Worm (Caenorhabditis elegans) whole organism, young adult: ENCODE data around the gene srt-35.
"Not testable (repeated sequence)": the region's sequence is repeated elsewhere in the genome, so short reads cannot be mapped to it uniquely, and the experiment has no call there.

Experiments used
- B0336.3 ChIP-seq: fragments of 200-800 bp; sonication (Bioruptor generic); IDR thresholded peaks from 2 replicates; pipeline ENCODE4 v1.3.6; 2022; ENCODE audit warnings: missing genetic modification characterization, missing compliant biosample characterization
- F10E7.11 ChIP-seq: sonication (generic microtip); optimal IDR thresholded peaks from 2 replicates; lab custom pipeline; 2017; ENCODE audit warnings: mild to moderate bottlenecking, missing genetic modification characterization, moderate library complexity, missing compliant biosample characterization
- F22D6.2 ChIP-seq: sonication (generic microtip); optimal IDR thresholded peaks from 2 replicates; lab custom pipeline; 2016; ENCODE audit warnings: mild to moderate bottlenecking, missing genetic modification characterization, missing compliant biosample characterization
- F23B12.7 ChIP-seq: sonication (generic microtip); optimal IDR thresholded peaks from 2 replicates; lab custom pipeline; 2017; ENCODE audit warnings: missing genetic modification characterization, mild to moderate bottlenecking, missing compliant biosample characterization, antibody characterized with exemption, moderate library complexity; ENCODE audit not compliant: insufficient read depth
- F37B4.10 ChIP-seq: fragments of 200-800 bp; sonication (Bioruptor generic); IDR thresholded peaks from 2 replicates; pipeline ENCODE4 v1.3.6; 2022; ENCODE audit warnings: missing genetic modification characterization, missing compliant biosample characterization
- F39B2.1 ChIP-seq: fragments of 200-800 bp; sonication (Bioruptor generic); IDR thresholded peaks from 2 replicates; pipeline ENCODE4 v1.3.6; 2022; ENCODE audit warnings: missing genetic modification reagents, missing genetic modification characterization, missing compliant biosample characterization
- F49E8.2 ChIP-seq: sonication (generic microtip); optimal IDR thresholded peaks from 3 replicates; lab custom pipeline; 2017; ENCODE audit warnings: missing genetic modification characterization, mild to moderate bottlenecking, missing compliant biosample characterization, antibody characterized with exemption, moderate library complexity; ENCODE audit not compliant: insufficient read depth
- F52B5.7 ChIP-seq: sonication (generic microtip); optimal IDR thresholded peaks from 2 replicates; lab custom pipeline; 2016; ENCODE audit warnings: mild to moderate bottlenecking, missing genetic modification characterization, missing compliant biosample characterization
- F55B11.4 ChIP-seq: sonication (generic microtip); optimal IDR thresholded peaks from 2 replicates; lab custom pipeline; 2016; ENCODE audit warnings: missing compliant biosample characterization, missing genetic modification characterization, borderline replicate concordance; ENCODE audit not compliant: insufficient read depth
- Y79H2A.3 ChIP-seq: fragments of 200-800 bp; sonication (Bioruptor generic); conservative IDR thresholded peaks from 2 replicates; pipeline ENCODE4 v1.3.6; 2022; ENCODE audit warnings: missing genetic modification reagents, missing genetic modification characterization, missing compliant biosample characterization
- ZK185.1 ChIP-seq: sonication (generic microtip); optimal IDR thresholded peaks from 2 replicates; lab custom pipeline; 2016; ENCODE audit warnings: mild to moderate bottlenecking, missing genetic modification characterization, missing compliant biosample characterization; ENCODE audit not compliant: poor library complexity, severe bottlenecking
- bed-1 ChIP-seq: fragments of 200-800 bp; sonication (Bioruptor generic); IDR thresholded peaks from 2 replicates; pipeline ENCODE4 v1.3.6; 2022; ENCODE audit warnings: missing genetic modification reagents, missing genetic modification characterization, missing compliant biosample characterization
- bed-2 ChIP-seq: fragments of 200-800 bp; sonication (Bioruptor generic); IDR thresholded peaks from 2 replicates; pipeline ENCODE4 v1.3.6; 2022; ENCODE audit warnings: missing genetic modification reagents, missing genetic modification characterization, missing compliant biosample characterization
- cebp-2 ChIP-seq: fragments of 200-800 bp; sonication (Bioruptor generic); IDR thresholded peaks from 2 replicates; pipeline ENCODE4 v1.3.6; 2022; ENCODE audit warnings: missing genetic modification characterization, missing compliant biosample characterization
- ceh-91 ChIP-seq: fragments of 200-800 bp; sonication (Bioruptor generic); IDR thresholded peaks from 2 replicates; pipeline ENCODE4 v1.3.6; 2022; ENCODE audit warnings: missing genetic modification reagents, missing genetic modification characterization, missing compliant biosample characterization
- dpl-1 ChIP-seq: fragments of 150-350 bp; optimal IDR thresholded peaks from 2 replicates; lab custom pipeline; 2014; ENCODE audit warnings: missing biosample characterization, missing genetic modification reagents, missing genetic modification characterization
- ets-4 ChIP-seq: fragments of 200-800 bp; sonication (Bioruptor generic); optimal IDR thresholded peaks from 2 replicates; lab custom pipeline; 2018; ENCODE audit warnings: mild to moderate bottlenecking, missing genetic modification characterization, missing compliant biosample characterization
- hlh-26 ChIP-seq: fragments of 200-800 bp; sonication (Bioruptor generic); conservative IDR thresholded peaks from 2 replicates; pipeline ENCODE4 v1.3.6; 2022; ENCODE audit warnings: missing genetic modification reagents, missing genetic modification characterization, missing compliant biosample characterization
- hmg-1.2 ChIP-seq: fragments of 200-800 bp; sonication (Bioruptor generic); IDR thresholded peaks from 2 replicates; pipeline ENCODE4 v1.3.6; 2022; ENCODE audit warnings: missing genetic modification reagents, missing genetic modification characterization, missing compliant biosample characterization
- lin-26 ChIP-seq: fragments of 200-800 bp; sonication (Bioruptor generic); IDR thresholded peaks from 2 replicates; pipeline ENCODE4 v1.3.6; 2022; ENCODE audit warnings: missing genetic modification reagents, missing genetic modification characterization, missing compliant biosample characterization
- lin-35 ChIP-seq, 3 experiments: fragments of 150-350 bp in 2 of 3; sonication (generic microtip) in 1 of 3; optimal IDR thresholded peaks; 2 replicates each; lab custom pipeline; 2014 to 2018; ENCODE audit warnings: missing biosample characterization in 3 of 3, missing genetic modification characterization in 3 of 3, missing genetic modification reagents in 3 of 3
- lin-54 ChIP-seq: fragments of 200-800 bp; sonication (Bioruptor generic); optimal IDR thresholded peaks from 2 replicates; lab custom pipeline; 2018; ENCODE audit warnings: mild to moderate bottlenecking, missing genetic modification characterization, missing compliant biosample characterization
- madf-3 ChIP-seq: fragments of 200-800 bp; sonication (Bioruptor generic); IDR thresholded peaks from 2 replicates; pipeline ENCODE4 v1.3.6; 2022; ENCODE audit warnings: missing genetic modification reagents, missing genetic modification characterization, missing compliant biosample characterization
- mxl-1 ChIP-seq: sonication (generic microtip); optimal IDR thresholded peaks from 2 replicates; lab custom pipeline; 2016; ENCODE audit warnings: missing genetic modification characterization, missing compliant biosample characterization
- pha-4 ChIP-seq: fragments of 150-350 bp; sonication (generic microtip); optimal IDR thresholded peaks from 2 replicates; lab custom pipeline; 2014; ENCODE audit warnings: missing biosample characterization, missing genetic modification reagents, missing genetic modification characterization
- repo-1 ChIP-seq: sonication (generic microtip); optimal IDR thresholded peaks from 2 replicates; lab custom pipeline; 2017; ENCODE audit warnings: mild to moderate bottlenecking, missing genetic modification characterization, missing compliant biosample characterization
- sdz-38 ChIP-seq: sonication (generic microtip); optimal IDR thresholded peaks from 2 replicates; lab custom pipeline; 2016; ENCODE audit warnings: missing genotype, missing genetic modification characterization, missing compliant biosample characterization
- snpc-1.3 ChIP-seq: sonication (generic microtip); optimal IDR thresholded peaks from 2 replicates; lab custom pipeline; 2017; ENCODE audit warnings: missing genetic modification characterization, mild to moderate bottlenecking, missing compliant biosample characterization, antibody characterized with exemption, moderate library complexity, missing genotype, missing genetic modification reagents; ENCODE audit not compliant: insufficient read depth
- tbx-9 ChIP-seq: sonication (generic microtip); optimal IDR thresholded peaks from 2 replicates; lab custom pipeline; 2016; ENCODE audit warnings: borderline replicate concordance, missing genetic modification characterization, inconsistent platforms, missing compliant biosample characterization
- ztf-22 ChIP-seq: fragments of 200-800 bp; sonication (Bioruptor generic); optimal IDR thresholded peaks from 2 replicates; lab custom pipeline; 2018; ENCODE audit warnings: mild to moderate bottlenecking, missing genetic modification characterization, moderate library complexity, missing compliant biosample characterization
- ztf-25 ChIP-seq: fragments of 200-800 bp; sonication (Bioruptor generic); IDR thresholded peaks from 2 replicates; pipeline ENCODE4 v1.3.6; 2022; ENCODE audit warnings: missing genetic modification reagents, missing genetic modification characterization, missing compliant biosample characterization
- ztf-26 ChIP-seq: sonication (generic microtip); optimal IDR thresholded peaks from 2 replicates; lab custom pipeline; 2017; ENCODE audit warnings: missing genetic modification characterization, missing compliant biosample characterization

Gene srt-35

DNA sequence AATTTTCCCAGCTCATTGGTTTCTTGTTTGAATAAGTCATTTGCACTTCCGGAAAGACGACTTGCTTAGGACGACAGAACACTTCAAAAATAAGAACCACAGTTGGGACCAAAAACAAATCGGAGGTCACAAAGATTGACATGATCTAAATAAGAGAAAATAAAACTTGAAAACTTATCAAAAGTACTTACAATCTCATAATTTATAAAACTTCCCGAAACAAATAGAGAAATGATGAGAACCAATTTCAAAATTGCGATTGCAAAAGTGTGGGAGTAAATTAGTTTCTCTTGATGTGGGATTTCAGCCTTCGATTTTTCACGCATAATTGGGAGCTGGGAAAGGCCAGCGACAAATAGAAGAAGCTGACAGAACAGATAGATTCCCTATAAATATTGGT is 34.2 kb upstream of the srt-35 start, which contains the start of gene ZC132.11:
Gene ZC132.11 (minus strand): TSS at position 101 of the 400 bp plus-strand sequence.
- no peak for TF ChIP-seq F39B2.1 (GFP tag; lab: Robert Waterston, UW)
- TF ChIP-seq F52B5.7 (tag; lab: Kevin White, UChicago), result no peak
- TF ChIP-seq sdz-38, result no peak
- TF ChIP-seq ets-4 (GFP tag; lab: Kevin White, UChicago), result no peak
- no peak for TF ChIP-seq F37B4.10 (GFP tag; lab: Robert Waterston, UW)
- no peak for TF ChIP-seq lin-54
- TF ChIP-seq cebp-2 (GFP tag; lab: Robert Waterston, UW), result no peak
- TF ChIP-seq Y79H2A.3 (GFP tag; lab: Robert Waterston, UW), result no peak
- no peak for TF ChIP-seq madf-3 (GFP tag; lab: Robert Waterston, UW)
- TF ChIP-seq hlh-26 (GFP tag; lab: Robert Waterston, UW), result no peak
- no peak for TF ChIP-seq pha-4 (tag; lab: Kevin White, UChicago)
- no peak for TF ChIP-seq lin-26
- TF ChIP-seq tbx-9 (tag; lab: Kevin White, UChicago), result no peak
- no peak for TF ChIP-seq F22D6.2 (tag; lab: Kevin White, UChicago)
- TF ChIP-seq ZK185.1 (tag; lab: Kevin White, UChicago), result no peak
- TF ChIP-seq ceh-91, result no peak
- no peak for TF ChIP-seq F10E7.11 (tag; lab: Kevin White, UChicago)

DNA sequence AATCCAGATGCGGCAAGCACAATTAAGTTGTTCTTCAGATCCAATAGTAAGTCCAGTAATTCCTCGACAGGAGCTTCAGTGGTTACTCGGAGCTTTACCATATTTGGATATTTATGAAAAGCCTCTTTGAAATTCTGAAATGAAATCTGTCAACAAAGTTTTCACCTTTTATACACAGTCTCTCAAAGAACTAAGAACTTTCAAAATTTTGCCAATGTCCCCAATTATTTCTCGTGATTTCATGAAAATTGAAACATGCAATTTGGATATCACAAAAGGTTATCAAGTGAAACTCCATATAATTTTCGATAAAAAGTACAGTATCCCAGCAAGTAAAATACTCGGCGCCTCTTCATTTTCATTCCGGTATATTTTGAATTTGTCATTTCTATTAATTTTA is 31.5 kb upstream of the srt-35 start, which contains the start of gene F47D2.11:
Gene F47D2.11 (minus strand): TSS at position 101 of the 400 bp plus-strand sequence.
- no peak for TF ChIP-seq dpl-1 (GFP tag; lab: Kevin White, UChicago)
- TF ChIP-seq bed-1 (GFP tag; lab: Robert Waterston, UW), result no peak
- no peak for TF ChIP-seq F23B12.7 (tag; lab: Kevin White, UChicago)
- TF ChIP-seq B0336.3 (GFP tag; lab: Robert Waterston, UW), result no peak
- TF ChIP-seq hmg-1.2 (GFP tag; lab: Robert Waterston, UW), result no peak
- no peak for TF ChIP-seq ztf-26 (tag; lab: Kevin White, UChicago)
- TF ChIP-seq ztf-25 (GFP tag; lab: Robert Waterston, UW), result no peak
- TF ChIP-seq repo-1 (tag; lab: Kevin White, UChicago), result no peak
- TF ChIP-seq madf-3 (GFP tag; lab: Robert Waterston, UW), result no peak
- no peak for TF ChIP-seq mxl-1 (tag; lab: Kevin White, UChicago)
- no peak for TF ChIP-seq F55B11.4 (tag; lab: Kevin White, UChicago)

DNA sequence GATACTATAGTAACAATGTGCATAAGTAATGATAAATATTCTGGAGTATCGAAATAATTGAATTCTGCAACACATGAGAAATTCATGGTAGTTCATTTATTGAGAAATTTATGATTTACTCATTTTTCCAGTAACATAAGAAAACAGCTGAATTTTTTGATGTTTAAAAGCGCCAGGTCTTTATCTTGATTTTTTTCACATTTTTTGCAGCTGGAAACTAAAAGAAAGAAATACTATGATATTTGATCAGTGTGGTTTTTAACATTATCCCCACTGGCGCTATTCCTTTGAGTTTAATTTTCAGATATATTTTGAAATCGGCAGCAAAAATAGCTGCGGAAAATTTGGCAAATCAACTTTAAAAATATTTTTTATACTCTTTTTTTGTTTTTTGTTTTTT is 29.0 kb upstream of the srt-35 start, which contains the start of gene srh-194:
Gene srh-194 (minus strand): TSS at position 101 of the 400 bp plus-strand sequence.
- TF ChIP-seq F49E8.2; ztf-22 (GFP tag; lab: Kevin White, UChicago); ceh-91: not testable (repeated sequence)
- TF ChIP-seq, all 124 proteins: peak for 0; not testable (repeated sequence) for 124

DNA sequence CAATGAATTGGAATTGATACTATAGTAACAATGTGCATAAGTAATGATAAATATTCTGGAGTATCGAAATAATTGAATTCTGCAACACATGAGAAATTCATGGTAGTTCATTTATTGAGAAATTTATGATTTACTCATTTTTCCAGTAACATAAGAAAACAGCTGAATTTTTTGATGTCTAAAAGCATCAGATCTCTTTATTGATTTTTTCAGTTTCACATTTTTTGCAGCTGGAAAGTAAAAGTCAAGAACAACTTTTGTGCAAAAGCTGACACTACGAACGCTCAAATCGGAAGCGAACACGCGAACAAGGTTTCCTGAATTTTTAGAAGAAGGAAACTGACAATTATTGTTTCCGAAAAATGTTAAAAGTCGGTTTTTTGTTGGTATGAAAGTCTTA is 25.7 kb upstream of the srt-35 start, which contains the start of gene srh-193:
Gene srh-193 (minus strand): TSS at position 101 of the 400 bp plus-strand sequence.
- not testable (repeated sequence) for TF ChIP-seq ztf-26 (tag; lab: Kevin White, UChicago); lin-35 (GFP tag; optimal IDR thresholded peaks at IDR 0.05; lab: Kevin White, UChicago); snpc-1.3

DNA sequence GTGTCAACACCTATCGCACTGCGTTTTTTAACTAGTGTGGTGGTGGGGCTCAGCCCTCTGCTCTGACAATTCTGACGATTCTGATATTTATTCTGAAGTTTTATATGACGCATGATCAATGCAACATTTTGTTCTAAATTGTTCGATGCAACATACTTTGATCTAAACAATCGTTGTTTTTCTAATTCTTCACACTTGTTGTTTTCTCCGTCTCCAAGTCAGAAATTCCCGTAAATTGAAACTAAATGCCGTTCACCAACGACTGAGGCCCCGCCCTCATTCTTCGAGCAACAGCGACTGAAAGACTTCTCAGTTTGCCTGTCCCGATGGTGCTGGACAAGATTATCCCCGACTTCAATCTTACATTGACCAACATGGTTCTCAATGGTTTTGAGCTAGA is 20.3 kb upstream of the srt-35 start, which contains the start of gene srt-19:
Gene srt-19 (plus strand): TSS at position 301 of the 400 bp plus-strand sequence.
- TF ChIP-seq bed-2 (GFP tag; lab: Robert Waterston, UW); F23B12.7 (tag; lab: Kevin White, UChicago); F55B11.4 (tag; lab: Kevin White, UChicago): not testable (repeated sequence)
